Fruit fly (Drosophila melanogaster) whole organism, adult: ENCODE measurements around the gene CG4872.

Source experiments
- CG11617 ChIP-seq: fragments of 200-800 bp; sonication (Bioruptor generic); optimal IDR thresholded peaks from 2 replicates; lab custom pipeline; 2017; ENCODE audit warnings: mild to moderate bottlenecking, missing biosample characterization, missing genetic modification reagents, missing genetic modification characterization
- CG12768 ChIP-seq: fragments of 200-800 bp; sonication (Bioruptor generic); optimal IDR thresholded peaks from 2 replicates; lab custom pipeline; 2017; ENCODE audit warnings: missing biosample characterization, missing genetic modification characterization, mild to moderate bottlenecking, moderate library complexity, missing genetic modification reagents
- CG14711 ChIP-seq: fragments of 200-800 bp; sonication (Bioruptor generic); optimal IDR thresholded peaks from 2 replicates; lab custom pipeline; 2018; ENCODE audit warnings: missing biosample characterization, mild to moderate bottlenecking, missing genetic modification characterization, moderate library complexity
- CG1620 ChIP-seq: fragments of 200-800 bp; sonication (Bioruptor generic); optimal IDR thresholded peaks from 2 replicates; lab custom pipeline; 2016; ENCODE audit warnings: missing biosample characterization, missing genetic modification characterization
- CG33017 ChIP-seq: fragments of 200-800 bp; sonication (Bioruptor generic); optimal IDR thresholded peaks from 2 replicates; lab custom pipeline; 2018; ENCODE audit warnings: missing biosample characterization, mild to moderate bottlenecking, missing genetic modification characterization, moderate library complexity
- CG5204 ChIP-seq: fragments of 200-800 bp; sonication (Bioruptor generic); optimal IDR thresholded peaks from 2 replicates; lab custom pipeline; 2016; ENCODE audit warnings: missing biosample characterization, missing genetic modification characterization
- CG7045 ChIP-seq: fragments of 200-800 bp; sonication (Bioruptor generic); optimal IDR thresholded peaks from 2 replicates; lab custom pipeline; 2017; ENCODE audit warnings: missing biosample characterization, mild to moderate bottlenecking, missing genetic modification characterization
- CG7101 ChIP-seq: fragments of 200-800 bp; sonication (Bioruptor generic); optimal IDR thresholded peaks from 2 replicates; lab custom pipeline; 2018; ENCODE audit warnings: missing biosample characterization, mild to moderate bottlenecking, missing genetic modification characterization, moderate library complexity
- Clk ChIP-seq: fragments of 200-800 bp; sonication (Bioruptor generic); optimal IDR thresholded peaks from 2 replicates; lab custom pipeline; 2017; ENCODE audit warnings: missing biosample characterization, missing genetic modification characterization
- Crg-1 ChIP-seq: fragments of 200-800 bp; sonication (Bioruptor generic); optimal IDR thresholded peaks from 2 replicates; lab custom pipeline; 2016; ENCODE audit warnings: missing biosample characterization, missing genetic modification characterization
- Hr96 ChIP-seq: fragments of 200-800 bp; sonication (Bioruptor generic); optimal IDR thresholded peaks from 2 replicates; lab custom pipeline; 2016; ENCODE audit warnings: missing biosample characterization, missing genetic modification characterization
- Mnt ChIP-seq: fragments of 200-800 bp; sonication (Bioruptor generic); optimal IDR thresholded peaks from 2 replicates; lab custom pipeline; 2016; ENCODE audit warnings: missing biosample characterization, mild to moderate bottlenecking, missing genetic modification characterization
- bab1 ChIP-seq: fragments of 200-800 bp; sonication (Bioruptor generic); optimal IDR thresholded peaks from 3 replicates; lab custom pipeline; 2019; ENCODE audit warnings: missing biosample characterization, mild to moderate bottlenecking, missing genetic modification characterization, moderate library complexity
- cic ChIP-seq: fragments of 200-800 bp; sonication (Bioruptor generic); optimal IDR thresholded peaks from 2 replicates; lab custom pipeline; 2017; ENCODE audit warnings: missing biosample characterization, mild to moderate bottlenecking, missing genetic modification characterization, moderate library complexity
- cnc ChIP-seq, 2 experiments: fragments of >200 bp; optimal IDR thresholded peaks; 2 replicates each; lab custom pipeline; 2017
- kay ChIP-seq: fragments of 200-800 bp; sonication (Bioruptor generic); peaks from one replicate; lab custom pipeline; 2016; ENCODE audit warnings: missing biosample characterization, missing genetic modification characterization, borderline replicate concordance
- ovo ChIP-seq: fragments of 200-800 bp; sonication (Bioruptor generic); optimal IDR thresholded peaks from 2 replicates; lab custom pipeline; 2016; ENCODE audit warnings: missing biosample characterization, missing genetic modification characterization
- pad ChIP-seq: fragments of 200-800 bp; sonication (Bioruptor generic); optimal IDR thresholded peaks from 3 replicates; lab custom pipeline; 2017; ENCODE audit warnings: missing biosample characterization, missing genetic modification characterization, mild to moderate bottlenecking, moderate library complexity, missing genetic modification reagents
- tj ChIP-seq: fragments of 200-800 bp; sonication (Bioruptor generic); optimal IDR thresholded peaks from 3 replicates; lab custom pipeline; 2017; ENCODE audit warnings: missing biosample characterization, mild to moderate bottlenecking, missing genetic modification characterization, moderate library complexity
- toe ChIP-seq: fragments of 200-800 bp; sonication (Bioruptor generic); optimal IDR thresholded peaks from 2 replicates; lab custom pipeline; 2016; ENCODE audit warnings: missing biosample characterization, missing genetic modification characterization

CG4872 gene

DNA sequence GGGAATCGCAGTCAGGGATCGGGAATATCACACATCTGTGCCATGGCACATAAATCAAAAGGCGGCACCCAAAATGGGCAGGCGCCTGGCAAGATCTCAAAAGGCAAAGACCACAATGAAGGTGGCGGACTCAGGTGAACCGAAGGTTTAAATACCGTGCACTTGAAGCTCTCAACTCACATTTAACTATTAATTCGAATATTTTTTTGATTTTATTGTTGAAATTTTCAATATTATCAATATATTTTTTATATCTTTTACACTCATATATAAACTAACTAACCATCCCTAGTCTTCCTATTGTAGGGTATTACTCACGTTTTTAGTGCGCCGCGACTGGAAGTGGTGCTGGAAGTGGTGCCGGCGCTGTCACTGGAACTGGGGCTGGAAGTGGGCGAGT is 32.2 kb upstream of the CG4872 start:
- no peak for TF ChIP-seq bab1 (GFP tag; lab: Kevin White, UChicago)
- no peak for TF ChIP-seq Mnt (GFP tag; lab: Kevin White, UChicago)
- TF ChIP-seq CG12768 (GFP tag; lab: Kevin White, UChicago), result no peak
- no peak for TF ChIP-seq kay (GFP tag; lab: Kevin White, UChicago)
- TF ChIP-seq CG1620, result no peak
- no peak for TF ChIP-seq CG7045

DNA sequence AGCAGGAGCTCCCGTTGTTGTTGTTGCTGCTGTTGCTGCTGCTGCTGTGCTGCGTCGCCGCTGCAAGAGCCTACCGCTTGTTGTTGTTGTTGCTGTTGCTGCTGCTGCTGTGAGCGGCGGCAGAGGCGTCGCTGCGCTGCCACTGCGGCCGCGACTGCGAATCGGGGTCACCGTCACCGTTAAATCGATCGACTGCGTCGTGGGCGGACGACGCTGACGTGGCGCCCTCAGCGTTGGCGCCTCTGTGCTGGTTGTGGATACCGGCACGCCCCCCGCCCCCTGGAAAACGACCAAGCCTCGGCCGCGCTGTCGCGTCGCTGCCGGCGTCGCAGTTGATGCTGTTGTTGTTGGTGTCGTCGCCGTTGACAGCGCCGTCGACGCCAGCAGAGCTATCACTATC is 31.6 kb upstream of the CG4872 start:
- TF ChIP-seq CG14711 (tag; lab: Kevin White, UChicago) (no peak), cnc (optimal IDR thresholded peaks at IDR 0.05; lab: Kevin White, UChicago) (no peak), toe (GFP tag; lab: Kevin White, UChicago) (no peak), CG12768 (GFP tag; lab: Kevin White, UChicago) (no peak), CG7101 (tag; lab: Kevin White, UChicago) (no peak), Crg-1 (GFP tag; lab: Kevin White, UChicago) (no peak), cic (GFP tag; lab: Kevin White, UChicago) (no peak)

dm6 chrX:16854746-16855145 is 26.4 kb upstream of the CG4872 start:
- TF ChIP-seq CG7101 (tag; lab: Kevin White, UChicago) (peak; percentile 22), pad (GFP tag; lab: Kevin White, UChicago) (no peak), cic (GFP tag; lab: Kevin White, UChicago) (no peak), tj (GFP tag; lab: Kevin White, UChicago) (no peak), ovo (no peak), CG7045 (no peak), Mnt (GFP tag; lab: Kevin White, UChicago) (no peak), Hr96 (GFP tag; lab: Kevin White, UChicago) (no peak), CG14711 (tag; lab: Kevin White, UChicago) (peak; percentile 6), bab1 (GFP tag; lab: Kevin White, UChicago) (peak; percentile 59), Clk (no peak)

dm6 chrX:16859732-16860131 is 21.4 kb upstream of the CG4872 start:
- no peak for TF ChIP-seq CG11617 (GFP tag; lab: Kevin White, UChicago)
- TF ChIP-seq CG33017 (tag; lab: Kevin White, UChicago), result no peak
- TF ChIP-seq Crg-1 (GFP tag; lab: Kevin White, UChicago), result no peak
- no peak for TF ChIP-seq CG1620
- no peak for TF ChIP-seq tj (GFP tag; lab: Kevin White, UChicago)
- TF ChIP-seq CG5204 (GFP tag; lab: Kevin White, UChicago), result no peak
- no peak for TF ChIP-seq Hr96 (GFP tag; lab: Kevin White, UChicago)
- no peak for TF ChIP-seq cnc (optimal IDR thresholded peaks at IDR 0.05; lab: Kevin White, UChicago)
- TF ChIP-seq CG7101 (tag; lab: Kevin White, UChicago), result no peak
- TF ChIP-seq ovo, result no peak
- TF ChIP-seq cic (GFP tag; lab: Kevin White, UChicago), result no peak
- no peak for TF ChIP-seq CG14711 (tag; lab: Kevin White, UChicago)
- TF ChIP-seq pad (GFP tag; lab: Kevin White, UChicago), result no peak
- no peak for TF ChIP-seq toe (GFP tag; lab: Kevin White, UChicago)
- no peak for TF ChIP-seq Clk
- no peak for TF ChIP-seq CG12768 (GFP tag; lab: Kevin White, UChicago)
- TF ChIP-seq kay (GFP tag; lab: Kevin White, UChicago), result no peak
- no peak for TF ChIP-seq bab1 (GFP tag; lab: Kevin White, UChicago)
- no peak for TF ChIP-seq CG7045

DNA sequence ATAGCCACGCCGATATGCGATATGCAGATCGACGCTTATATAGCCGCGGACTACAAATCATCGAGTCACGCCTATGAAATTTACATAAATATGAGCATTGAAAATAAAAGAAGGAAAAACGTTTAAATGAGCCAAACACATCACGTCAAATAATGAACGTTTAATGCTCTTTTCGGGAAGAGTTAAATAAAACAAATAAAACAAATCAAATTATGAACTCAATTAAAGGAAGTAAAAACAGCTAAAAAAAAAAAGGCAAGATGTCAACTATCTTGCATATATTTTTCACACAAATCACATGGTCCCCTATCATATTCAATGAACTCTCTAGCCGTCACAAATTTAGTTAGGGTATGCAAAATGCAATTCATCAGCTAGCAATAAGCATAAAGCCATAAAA is 13.5 kb upstream of the CG4872 start:
- TF ChIP-seq Mnt (GFP tag; lab: Kevin White, UChicago) (no peak), pad (GFP tag; lab: Kevin White, UChicago) (no peak), CG7101 (tag; lab: Kevin White, UChicago) (no peak), CG14711 (tag; lab: Kevin White, UChicago) (no peak), CG12768 (GFP tag; lab: Kevin White, UChicago) (no peak), bab1 (GFP tag; lab: Kevin White, UChicago) (no peak), Crg-1 (GFP tag; lab: Kevin White, UChicago) (no peak), CG7045 (no peak)

DNA sequence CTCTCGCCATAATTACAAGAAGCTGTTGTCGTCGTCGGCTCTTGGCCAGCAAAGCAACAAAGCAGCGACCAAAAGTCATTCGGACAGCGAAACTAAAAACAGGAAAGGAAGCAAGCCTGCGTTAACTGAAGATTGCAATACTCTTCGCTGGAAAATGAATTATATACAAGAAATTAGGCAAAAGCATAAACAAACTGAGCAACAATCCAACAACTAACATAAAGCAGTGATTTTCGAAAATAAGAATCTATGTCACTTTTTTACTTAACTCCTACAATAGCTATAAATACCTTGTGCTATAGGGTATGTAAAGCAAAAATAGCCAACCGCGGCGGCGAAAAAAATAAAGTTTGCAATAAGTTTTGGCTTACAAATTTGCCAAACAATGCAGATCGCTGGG is 9.3 kb upstream of the CG4872 start:
- TF ChIP-seq toe (GFP tag; lab: Kevin White, UChicago) (no peak), CG11617 (GFP tag; lab: Kevin White, UChicago) (no peak), cnc (optimal IDR thresholded peaks at IDR 0.05; lab: Kevin White, UChicago) (no peak), CG12768 (GFP tag; lab: Kevin White, UChicago) (no peak), CG7045 (no peak)

- TF ChIP-seq tj (GFP tag; lab: Kevin White, UChicago) (no peak), kay (GFP tag; lab: Kevin White, UChicago) (no peak), pad (GFP tag; lab: Kevin White, UChicago) (no peak), CG11617 (GFP tag; lab: Kevin White, UChicago) (no peak), cnc (optimal IDR thresholded peaks at IDR 0.05; lab: Kevin White, UChicago) (no peak), CG7045 (no peak), CG1620 (no peak), cic (GFP tag; lab: Kevin White, UChicago) (no peak), Mnt (GFP tag; lab: Kevin White, UChicago) (no peak), CG7101 (tag; lab: Kevin White, UChicago) (no peak), CG12768 (GFP tag; lab: Kevin White, UChicago) (no peak), toe (GFP tag; lab: Kevin White, UChicago) (no peak), Clk (no peak), CG33017 (tag; lab: Kevin White, UChicago) (no peak)
Observed at dm6 chrX:16873053-16873452, 8.1 kb upstream of the CG4872 start.
